Fruit fly (Drosophila melanogaster) whole organism, pupa: ENCODE data around the gene nAChRbeta1.

Experiments
- CG10348 ChIP-seq: fragments of 200-800 bp; sonication (Bioruptor generic); IDR thresholded peaks from 2 replicates; pipeline ENCODE4 v1.3.6; 2022; ENCODE audit warnings: missing biosample characterization, missing genetic modification characterization
- CG12605 ChIP-seq: fragments of 200-800 bp; sonication (Bioruptor generic); IDR thresholded peaks from 2 replicates; pipeline ENCODE4 v1.3.6; 2022; ENCODE audit warnings: missing biosample characterization, missing genetic modification characterization
- CG13204 ChIP-seq: fragments of 200-800 bp; sonication (Bioruptor generic); optimal IDR thresholded peaks from 2 replicates; lab custom pipeline; 2018; ENCODE audit warnings: missing biosample characterization, mild to moderate bottlenecking, missing genetic modification characterization, moderate library complexity
- CG14655 ChIP-seq: fragments of 200-800 bp; sonication (Bioruptor generic); optimal IDR thresholded peaks from 3 replicates; lab custom pipeline; 2017; ENCODE audit warnings: mild to moderate bottlenecking, missing biosample characterization, missing genetic modification reagents, missing genetic modification characterization
- CG15710 ChIP-seq: fragments of 200-800 bp; sonication (Bioruptor generic); optimal IDR thresholded peaks from 2 replicates; lab custom pipeline; 2018; ENCODE audit warnings: missing biosample characterization, mild to moderate bottlenecking, missing genetic modification characterization, moderate library complexity
- CG17806 ChIP-seq: fragments of 200-800 bp; sonication (Bioruptor generic); optimal IDR thresholded peaks from 2 replicates; lab custom pipeline; 2018; ENCODE audit warnings: missing biosample characterization, mild to moderate bottlenecking, missing genetic modification characterization, moderate library complexity
- CG32121 ChIP-seq: fragments of 200-800 bp; sonication (Bioruptor generic); IDR thresholded peaks from 2 replicates; pipeline ENCODE4 v1.3.6; 2022; ENCODE audit warnings: missing biosample characterization, missing genetic modification characterization
- CG34367 ChIP-seq: fragments of 200-800 bp; sonication (Bioruptor generic); optimal IDR thresholded peaks from 2 replicates; lab custom pipeline; 2018; ENCODE audit warnings: missing biosample characterization, mild to moderate bottlenecking, missing genetic modification characterization
- CG4496 ChIP-seq: fragments of 200-800 bp; sonication (Bioruptor generic); IDR thresholded peaks from 3 replicates; pipeline ENCODE4 v1.3.6; 2022; ENCODE audit warnings: missing biosample characterization, missing genetic modification characterization
- CG8159 ChIP-seq: fragments of 200-800 bp; sonication (Bioruptor generic); optimal IDR thresholded peaks from 3 replicates; lab custom pipeline; 2018; ENCODE audit warnings: missing biosample characterization, mild to moderate bottlenecking, missing genetic modification characterization, moderate library complexity
- CG8301 ChIP-seq: fragments of 200-800 bp; sonication (Bioruptor generic); optimal IDR thresholded peaks from 2 replicates; lab custom pipeline; 2018; ENCODE audit warnings: missing biosample characterization, mild to moderate bottlenecking, missing genetic modification characterization
- CG9948 ChIP-seq: fragments of 200-800 bp; sonication (Bioruptor generic); optimal IDR thresholded peaks from 2 replicates; lab custom pipeline; 2018; ENCODE audit warnings: missing biosample characterization, mild to moderate bottlenecking, missing genetic modification characterization, moderate library complexity
- D1 ChIP-seq: fragments of 200-800 bp; sonication (Bioruptor generic); optimal IDR thresholded peaks from 2 replicates; lab custom pipeline; 2018; ENCODE audit warnings: missing biosample characterization, mild to moderate bottlenecking, missing genetic modification characterization, moderate library complexity
- EcR ChIP-seq: fragments of 200-800 bp; sonication (Bioruptor generic); optimal IDR thresholded peaks from 3 replicates; lab custom pipeline; 2019; ENCODE audit warnings: missing biosample characterization, missing genetic modification characterization, mild to moderate bottlenecking, moderate library complexity, missing genetic modification reagents
- Ets98B ChIP-seq: fragments of 200-800 bp; sonication (Bioruptor generic); IDR thresholded peaks from 2 replicates; pipeline ENCODE4 v1.3.6; 2022; ENCODE audit warnings: missing biosample characterization, missing genetic modification characterization
- Pif1A ChIP-seq: fragments of 200-800 bp; sonication (Bioruptor generic); optimal IDR thresholded peaks from 3 replicates; lab custom pipeline; 2016; ENCODE audit warnings: missing biosample characterization, missing genetic modification characterization
- Pif1B ChIP-seq: fragments of 200-800 bp; sonication (Bioruptor generic); optimal IDR thresholded peaks from 3 replicates; lab custom pipeline; 2016; ENCODE audit warnings: missing biosample characterization, missing genetic modification characterization
- Snoo ChIP-seq: fragments of 200-800 bp; sonication (Bioruptor generic); optimal IDR thresholded peaks from 3 replicates; lab custom pipeline; 2017; ENCODE audit warnings: missing biosample characterization, mild to moderate bottlenecking, missing genetic modification characterization, inconsistent platforms
- fd96Ca ChIP-seq: fragments of 200-800 bp; sonication (Bioruptor generic); IDR thresholded peaks from 3 replicates; pipeline ENCODE4 v1.3.6; 2022; ENCODE audit warnings: missing biosample characterization, missing genetic modification characterization
- gl ChIP-seq: fragments of 200-800 bp; sonication (Bioruptor generic); optimal IDR thresholded peaks from 2 replicates; lab custom pipeline; 2018; ENCODE audit warnings: missing biosample characterization, mild to moderate bottlenecking, missing genetic modification characterization
- rn ChIP-seq: fragments of 200-800 bp; sonication (Bioruptor generic); IDR thresholded peaks from 2 replicates; pipeline ENCODE4 v1.3.6; 2022; ENCODE audit warnings: missing biosample characterization, missing genetic modification characterization

The nAChRbeta1 gene

DNA sequence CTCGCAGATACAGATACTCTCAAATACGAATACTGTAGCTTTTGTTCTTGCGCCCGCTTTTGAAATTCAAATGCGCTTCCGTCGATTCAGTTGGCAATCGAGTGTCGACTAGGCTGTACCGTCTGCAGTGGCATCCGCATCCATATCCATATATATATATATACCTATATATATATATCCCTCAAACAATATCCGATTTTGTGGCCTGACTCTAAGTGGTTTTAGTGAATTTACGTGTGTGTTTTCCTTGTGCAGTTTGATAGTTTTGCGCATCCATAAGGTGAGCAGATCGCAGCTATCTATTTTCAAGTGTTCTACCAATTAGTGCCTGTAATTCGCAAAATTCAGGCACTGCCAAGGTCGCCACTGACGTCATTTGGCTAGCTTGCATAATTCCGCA is 14.6 kb upstream of the nAChRbeta1 start:
- TF ChIP-seq rn (GFP tag; lab: Robert Waterston, UW) (no peak), gl (tag; lab: Kevin White, UChicago) (no peak), CG9948 (tag; lab: Kevin White, UChicago) (no peak), CG4496 (GFP tag; lab: Robert Waterston, UW) (no peak), CG34367 (tag; lab: Kevin White, UChicago) (no peak), D1 (tag; lab: Kevin White, UChicago) (no peak), CG8159 (tag; lab: Kevin White, UChicago) (no peak), CG13204 (GFP tag; lab: Kevin White, UChicago) (no peak), CG17806 (tag; lab: Kevin White, UChicago) (no peak)

dm6 chr3L:4415326-4416274 is 13.5 kb upstream of the nAChRbeta1 start:
- TF ChIP-seq EcR (GFP tag; lab: Kevin White, UChicago) (peak; percentile 60), CG12605 (GFP tag; lab: Robert Waterston, UW) (no peak), fd96Ca (0 out of 3 replicates have a peak, but pooled peaks have one; percentile 14)

dm6 chr3L:4417068-4417467 is 12.1 kb upstream of the nAChRbeta1 start:
- TF ChIP-seq CG32121 (GFP tag; lab: Robert Waterston, UW), result no peak
- TF ChIP-seq CG15710 (tag; lab: Kevin White, UChicago), result no peak
- no peak for TF ChIP-seq Pif1A (GFP tag; lab: Kevin White, UChicago)
- TF ChIP-seq fd96Ca, result no peak
- no peak for TF ChIP-seq CG14655 (GFP tag; lab: Kevin White, UChicago)
- no peak for TF ChIP-seq rn (GFP tag; lab: Robert Waterston, UW)
- no peak for TF ChIP-seq CG13204 (GFP tag; lab: Kevin White, UChicago)
- TF ChIP-seq Snoo, result no peak
- no peak for TF ChIP-seq CG17806 (tag; lab: Kevin White, UChicago)
- no peak for TF ChIP-seq CG10348 (GFP tag; lab: Robert Waterston, UW)
- TF ChIP-seq CG8159 (tag; lab: Kevin White, UChicago), result no peak
- no peak for TF ChIP-seq CG9948 (tag; lab: Kevin White, UChicago)
- TF ChIP-seq Pif1B (GFP tag; lab: Kevin White, UChicago), result no peak

DNA sequence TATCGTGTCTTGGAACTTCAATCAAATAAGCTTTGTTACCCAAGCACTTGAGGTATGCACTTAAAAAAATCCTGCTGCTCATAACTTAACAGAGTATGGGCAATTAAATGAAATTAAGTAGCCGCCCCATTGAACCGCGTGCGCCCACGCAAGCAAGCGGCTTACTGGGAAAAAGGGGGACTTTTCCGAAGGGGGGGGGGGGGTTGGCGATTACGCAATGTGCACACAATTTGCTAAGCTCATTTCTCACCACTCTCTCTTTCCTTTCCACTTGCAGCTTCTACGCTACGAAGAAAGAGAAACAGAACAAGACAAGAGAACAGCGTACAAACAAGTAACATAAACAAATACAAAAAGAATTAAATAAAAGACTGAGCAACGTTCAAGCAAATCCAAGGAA is 11.6 kb upstream of the nAChRbeta1 start:
- TF ChIP-seq Pif1B (GFP tag; lab: Kevin White, UChicago), result no peak
- TF ChIP-seq rn (GFP tag; lab: Robert Waterston, UW), result no peak
- peak; percentile 46; the same call in 1 of the 3 replicates for TF ChIP-seq fd96Ca
- TF ChIP-seq gl (tag; lab: Kevin White, UChicago), result no peak
- no peak for TF ChIP-seq CG8301 (tag; lab: Kevin White, UChicago)

DNA sequence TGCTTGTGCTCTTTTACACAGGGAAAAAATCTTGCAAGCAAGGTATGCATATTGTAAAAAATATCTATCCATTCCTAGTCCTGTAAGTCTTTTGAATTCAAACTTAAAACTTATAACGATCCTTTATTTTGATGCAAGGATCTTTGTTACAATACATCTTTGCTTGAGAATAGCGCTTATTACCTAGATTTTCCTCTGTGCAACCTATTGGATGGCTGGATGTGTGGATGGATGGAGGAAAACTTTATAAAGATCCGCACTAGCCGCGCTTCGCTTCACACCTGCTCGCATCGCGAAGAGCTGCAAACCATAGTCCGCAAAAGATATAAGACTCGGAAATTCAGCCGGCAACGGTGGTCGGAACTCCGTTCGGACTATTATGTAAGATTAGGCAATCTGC is 7.8 kb upstream of the nAChRbeta1 start, which contains the start of gene CG15020:
TSS of gene CG15020 (plus strand) at position 301 of the 400 bp plus-strand sequence.
- TF ChIP-seq CG8159 (tag; lab: Kevin White, UChicago) (no peak), rn (GFP tag; lab: Robert Waterston, UW) (no peak), CG32121 (GFP tag; lab: Robert Waterston, UW) (no peak), CG15710 (tag; lab: Kevin White, UChicago) (no peak), D1 (tag; lab: Kevin White, UChicago) (no peak), Pif1A (GFP tag; lab: Kevin White, UChicago) (no peak), EcR (GFP tag; lab: Kevin White, UChicago) (no peak), CG8301 (tag; lab: Kevin White, UChicago) (no peak), CG4496 (GFP tag; lab: Robert Waterston, UW) (0 out of 3 replicates have a peak, but pooled peaks have one; percentile 10), Ets98B (GFP tag; lab: Robert Waterston, UW) (no peak), CG10348 (GFP tag; lab: Robert Waterston, UW) (no peak), Snoo (no peak), CG17806 (tag; lab: Kevin White, UChicago) (no peak), CG34367 (tag; lab: Kevin White, UChicago) (no peak), Pif1B (GFP tag; lab: Kevin White, UChicago) (no peak), CG14655 (GFP tag; lab: Kevin White, UChicago) (peak; percentile 56)
- TF ChIP-seq, all 21 proteins: peak for 2

dm6 chr3L:4426581-4426980 is 2.6 kb upstream of the nAChRbeta1 start:
- TF ChIP-seq D1 (tag; lab: Kevin White, UChicago) (no peak), CG9948 (tag; lab: Kevin White, UChicago) (no peak), fd96Ca (no peak), rn (GFP tag; lab: Robert Waterston, UW) (no peak), gl (tag; lab: Kevin White, UChicago) (no peak), Ets98B (GFP tag; lab: Robert Waterston, UW) (no peak), CG14655 (GFP tag; lab: Kevin White, UChicago) (no peak), CG10348 (GFP tag; lab: Robert Waterston, UW) (no peak), CG8159 (tag; lab: Kevin White, UChicago) (no peak), CG8301 (tag; lab: Kevin White, UChicago) (no peak), CG12605 (GFP tag; lab: Robert Waterston, UW) (no peak), Pif1B (GFP tag; lab: Kevin White, UChicago) (no peak), CG4496 (GFP tag; lab: Robert Waterston, UW) (no peak), EcR (GFP tag; lab: Kevin White, UChicago) (no peak), CG13204 (GFP tag; lab: Kevin White, UChicago) (no peak), CG34367 (tag; lab: Kevin White, UChicago) (no peak), Snoo (no peak), CG15710 (tag; lab: Kevin White, UChicago) (no peak), CG17806 (tag; lab: Kevin White, UChicago) (no peak)
